Worm (Caenorhabditis elegans) whole organism, late embryonic: ENCODE data around the gene stip-1.

Experiments
- ceh-30 ChIP-seq: fragments of 150-350 bp; optimal IDR thresholded peaks from 2 replicates; lab custom pipeline; 2014; ENCODE audit warnings: missing biosample characterization, missing genetic modification characterization
- unc-55 ChIP-seq: sonication (generic microtip); optimal IDR thresholded peaks from 2 replicates; lab custom pipeline; 2017; ENCODE audit warnings: missing biosample characterization, missing genetic modification reagents, missing genetic modification characterization

The stip-1 gene

DNA sequence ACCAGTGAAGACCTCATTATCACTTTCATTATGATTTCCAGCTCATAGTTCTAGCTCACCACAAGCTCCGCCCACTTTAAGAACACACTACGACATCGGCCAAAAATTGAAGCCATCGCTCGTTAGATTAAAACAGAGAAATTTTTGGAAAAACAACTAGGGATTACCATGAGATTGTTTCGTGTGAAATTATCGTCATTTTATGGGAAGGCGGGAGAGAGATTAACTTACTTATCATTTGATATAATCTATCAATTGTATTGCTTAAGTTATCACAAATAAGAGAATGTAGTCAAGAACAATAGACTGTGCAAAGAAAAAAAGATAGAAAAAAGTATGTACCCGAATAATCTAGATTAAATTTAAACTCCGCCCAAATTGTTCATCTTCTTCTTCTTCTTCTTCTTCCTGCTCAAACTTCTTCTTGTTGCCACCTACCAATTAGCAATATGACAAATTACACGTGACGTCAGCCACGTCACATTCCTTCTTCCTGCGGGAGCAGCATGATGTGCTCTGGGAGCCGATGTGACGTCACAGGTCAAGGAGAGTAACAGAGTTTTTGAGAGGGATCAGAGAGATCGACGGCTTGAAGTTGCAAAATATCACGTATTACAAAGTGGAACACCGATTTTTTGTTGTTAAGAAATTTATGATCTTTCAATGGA lies 49.6 kb downstream of the stip-1 start, which contains the start of gene nep-26:
TSS of gene nep-26 (minus strand) at position 51 of the 668 bp plus-strand sequence.
- TF ChIP-seq unc-55 (GFP tag; lab: Kevin White, UChicago): peak; percentile 33
- TF ChIP-seq ceh-30 (tag; lab: Kevin White, UChicago): no peak
- TF ChIP-seq, all 69 proteins: peak for 1
